Worm (Caenorhabditis elegans): ENCODE results near the gene C23F12.9.

The C23F12.9 gene

DNA sequence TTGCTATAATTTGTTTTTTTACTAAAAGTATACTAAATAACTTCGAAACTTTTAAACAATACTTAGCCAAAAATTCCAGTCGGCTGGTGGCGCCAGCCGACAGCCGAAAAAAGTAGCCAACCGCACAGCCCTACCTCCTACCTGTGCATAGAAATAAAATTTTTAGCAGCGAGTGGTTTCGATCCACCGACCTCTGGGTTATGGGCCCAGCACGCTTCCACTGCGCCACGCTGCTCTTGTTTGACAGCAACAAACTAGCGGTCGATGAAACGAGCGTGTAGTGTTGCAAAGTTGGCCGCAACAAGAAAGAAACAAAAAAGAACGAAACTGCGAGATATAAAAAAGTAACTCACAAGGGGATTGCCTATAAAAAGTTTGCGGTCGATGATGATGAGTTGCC lies 20.9 kb upstream of the C23F12.9 start (continued):
- TF ChIP-seq T26A8.4 (GFP tag; IDR thresholded peaks at IDR 0.05) (peak; percentile 75; the same call in 1 of the 2 replicates), dve-1 (tag; optimal IDR thresholded peaks at IDR 0.05; ENCODE audit: insufficient read depth) (peak; percentile 35), set-16 (GFP tag; IDR thresholded peaks at IDR 0.05) (no peak)

ce11 chrX:9373729-9374128 lies 20.1 kb upstream of the C23F12.9 start:
- TF ChIP-seq T26A8.4 (GFP tag; IDR thresholded peaks at IDR 0.05) (no peak), aha-1 (tag) (peak; percentile 84), hif-1 (tag; optimal IDR thresholded peaks at IDR 0.05) (no peak), zfp-2 (tag; optimal IDR thresholded peaks at IDR 0.05) (no peak), ctbp-1 (GFP tag; IDR thresholded peaks at IDR 0.05) (peak; percentile 25; the same call in 1 of the 2 replicates), dve-1 (tag; optimal IDR thresholded peaks at IDR 0.05; ENCODE audit: insufficient read depth) (no peak), nhr-11 (tag; optimal IDR thresholded peaks at IDR 0.05) (no peak), F26F4.8 (GFP tag; conservative IDR thresholded peaks at IDR 0.05) (no peak), aly-2 (tag; optimal IDR thresholded peaks at IDR 0.05) (no peak), nhr-42 (GFP tag; IDR thresholded peaks at IDR 0.05) (no peak), ces-1 (GFP tag; optimal IDR thresholded peaks at IDR 0.05) (peak; percentile 57), nhr-102 (tag; optimal IDR thresholded peaks at IDR 0.05) (no peak), tra-1 (GFP tag; IDR thresholded peaks at IDR 0.05) (no peak), hlh-11 (tag; optimal IDR thresholded peaks at IDR 0.05) (no peak), lir-3 (tag; optimal IDR thresholded peaks at IDR 0.05) (no peak), mep-1 (tag; optimal IDR thresholded peaks at IDR 0.05) (no peak), mdl-1 (tag; optimal IDR thresholded peaks at IDR 0.05) (no peak), nhr-76 (tag; optimal IDR thresholded peaks at IDR 0.05) (no peak), nhr-48 (tag; optimal IDR thresholded peaks at IDR 0.05) (no peak), ztf-7 (tag; optimal IDR thresholded peaks at IDR 0.05) (no peak), dpl-1 (GFP tag; optimal IDR thresholded peaks at IDR 0.05) (no peak), fkh-10 (GFP tag; optimal IDR thresholded peaks at IDR 0.05) (peak; percentile 45), Y105C5A.15 (GFP tag; IDR thresholded peaks at IDR 0.05) (no peak), daf-19 (GFP tag; conservative IDR thresholded peaks at IDR 0.05) (no peak), ztf-11 (tag; optimal IDR thresholded peaks at IDR 0.05) (no peak), rbr-2 (tag; optimal IDR thresholded peaks at IDR 0.05) (no peak), lin-15B (tag; optimal IDR thresholded peaks at IDR 0.05) (no peak), lin-13 (GFP tag; optimal IDR thresholded peaks at IDR 0.05) (no peak), mxl-2 (GFP tag; conservative IDR thresholded peaks at IDR 0.05) (no peak), skn-1 (tag; optimal IDR thresholded peaks at IDR 0.05) (no peak)

ce11 chrX:9387041-9387440 lies 6.8 kb upstream of the C23F12.9 start, which contains the start of gene C23F12.4:
Gene C23F12.4, plus strand, starts transcription at chrX:9387341.
- no peak for TF ChIP-seq ZK546.5 (tag; optimal IDR thresholded peaks at IDR 0.05)

DNA sequence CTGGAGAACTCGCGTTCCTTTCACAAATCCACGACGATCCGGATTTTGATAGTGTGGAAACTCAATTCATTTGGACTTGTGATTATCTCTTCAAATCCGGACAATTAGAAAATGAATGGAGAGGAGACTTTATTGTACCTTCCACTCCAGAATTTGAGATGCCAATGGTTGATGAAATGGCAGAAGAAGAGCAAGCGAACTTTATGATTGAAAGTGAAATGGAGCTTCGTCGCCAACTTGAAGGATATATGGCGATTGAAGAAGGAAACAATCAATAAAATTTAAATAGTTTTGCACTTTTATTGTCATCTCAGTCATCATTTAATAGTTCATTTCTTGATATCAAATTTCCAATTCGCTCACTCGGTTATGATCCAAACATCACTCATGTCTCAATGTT lies 5.2 kb upstream of the C23F12.9 start:
- TF ChIP-seq aha-1 (tag) (peak; percentile 93), madf-9 (GFP tag; conservative IDR thresholded peaks at IDR 0.05) (no peak)

DNA sequence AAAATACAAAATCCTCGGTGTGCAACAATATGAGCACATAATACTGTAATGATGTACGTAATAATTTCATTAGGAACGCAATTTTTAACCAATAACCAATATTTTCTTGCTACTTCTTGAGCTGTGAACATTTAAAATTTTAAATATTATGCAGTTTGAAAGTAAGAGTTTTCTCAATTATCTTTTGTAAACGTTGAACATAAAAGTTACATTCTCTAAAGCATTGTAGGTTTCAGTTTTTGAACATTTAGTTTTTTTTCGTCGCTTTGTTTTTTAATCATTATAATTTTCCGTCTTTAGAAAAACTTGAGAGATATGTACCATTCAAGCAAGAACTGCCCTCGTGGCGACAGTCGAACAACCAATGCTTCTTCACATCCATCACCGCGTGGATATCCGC lies 2.5 kb upstream of the C23F12.9 start, which contains the start of gene C23F12.3:
TSS of gene C23F12.3 (plus strand) at position 301 of the 400 bp plus-strand sequence.
- TF ChIP-seq Y5F2A.4 (GFP tag; optimal IDR thresholded peaks at IDR 0.05) (no peak), attf-4 (tag; optimal IDR thresholded peaks at IDR 0.05) (no peak), dmd-9 (GFP tag; IDR thresholded peaks at IDR 0.05) (no peak), F37D6.2 (tag; optimal IDR thresholded peaks at IDR 0.05) (no peak), cey-2 (tag; optimal IDR thresholded peaks at IDR 0.05; ENCODE audit: borderline replicate concordance, insufficient read depth) (no peak), mdt-29 (GFP tag; IDR thresholded peaks at IDR 0.05) (no peak), pqm-1 (tag; optimal IDR thresholded peaks at IDR 0.05) (no peak), mxl-3 (GFP tag; optimal IDR thresholded peaks at IDR 0.05) (no peak), nhr-76 (tag; optimal IDR thresholded peaks at IDR 0.05) (no peak), aly-2 (tag; optimal IDR thresholded peaks at IDR 0.05) (no peak), saeg-2 (GFP tag; IDR thresholded peaks at IDR 0.05) (no peak), zip-11 (GFP tag; IDR thresholded peaks at IDR 0.05) (no peak), nhr-237 (tag; optimal IDR thresholded peaks at IDR 0.05) (no peak), zip-2 (tag; optimal IDR thresholded peaks at IDR 0.05) (no peak), ceh-32 (tag; optimal IDR thresholded peaks at IDR 0.05; ENCODE audit: poor library complexity) (no peak), snpc-1.2 (GFP tag; IDR thresholded peaks at IDR 0.05) (no peak), unc-130 (GFP tag; optimal IDR thresholded peaks at IDR 0.05) (no peak)

All from whole organism, L4 larva.